Fruit fly (Drosophila melanogaster): Measurements from ENCODE around the gene mus101.

DNA sequence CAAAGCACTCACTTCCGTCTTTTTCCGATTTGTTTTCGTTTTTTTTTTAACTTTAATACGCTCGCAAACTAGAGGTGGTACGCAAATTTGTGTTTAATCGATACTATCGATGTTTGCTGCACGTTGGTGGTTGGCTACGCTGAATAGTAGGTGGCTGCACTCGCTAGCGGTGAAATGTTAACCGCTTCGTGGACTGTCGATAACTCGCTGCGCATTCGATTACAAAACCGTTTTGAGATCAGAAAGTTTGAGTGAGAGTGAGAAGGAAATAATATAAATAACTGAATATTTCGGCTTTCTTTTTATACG lies 14.1 kb downstream of the mus101 start, which contains the start of gene g:
- TF ChIP-seq CG17806 (tag; optimal IDR thresholded peaks at IDR 0.05) (no peak), fd96Ca (GFP tag; IDR thresholded peaks at IDR 0.05) (no peak), CG8159 (tag; optimal IDR thresholded peaks at IDR 0.05) (no peak), Pif1A (GFP tag; optimal IDR thresholded peaks at IDR 0.05) (no peak), gl (tag; optimal IDR thresholded peaks at IDR 0.05) (no peak), EcR (GFP tag; optimal IDR thresholded peaks at IDR 0.05) (no peak), CG12605 (GFP tag; IDR thresholded peaks at IDR 0.05) (0 out of 2 replicates have a peak, but pooled peaks have one; percentile 12), CG14655 (GFP tag; optimal IDR thresholded peaks at IDR 0.05) (no peak)

All from whole organism, pupa.